Fruit fly (Drosophila melanogaster) S2 (cell line): ENCODE measurements around the gene Sld5.

ENCODE experiments used
- CG8478 ChIP-seq: fragments of >200 bp; optimal IDR thresholded peaks from 2 replicates; lab custom pipeline; 2018
- CTCF ChIP-seq, 2 experiments: fragments of >200 bp; optimal IDR thresholded peaks; 2 replicates each; lab custom pipeline; 2018

DNA sequence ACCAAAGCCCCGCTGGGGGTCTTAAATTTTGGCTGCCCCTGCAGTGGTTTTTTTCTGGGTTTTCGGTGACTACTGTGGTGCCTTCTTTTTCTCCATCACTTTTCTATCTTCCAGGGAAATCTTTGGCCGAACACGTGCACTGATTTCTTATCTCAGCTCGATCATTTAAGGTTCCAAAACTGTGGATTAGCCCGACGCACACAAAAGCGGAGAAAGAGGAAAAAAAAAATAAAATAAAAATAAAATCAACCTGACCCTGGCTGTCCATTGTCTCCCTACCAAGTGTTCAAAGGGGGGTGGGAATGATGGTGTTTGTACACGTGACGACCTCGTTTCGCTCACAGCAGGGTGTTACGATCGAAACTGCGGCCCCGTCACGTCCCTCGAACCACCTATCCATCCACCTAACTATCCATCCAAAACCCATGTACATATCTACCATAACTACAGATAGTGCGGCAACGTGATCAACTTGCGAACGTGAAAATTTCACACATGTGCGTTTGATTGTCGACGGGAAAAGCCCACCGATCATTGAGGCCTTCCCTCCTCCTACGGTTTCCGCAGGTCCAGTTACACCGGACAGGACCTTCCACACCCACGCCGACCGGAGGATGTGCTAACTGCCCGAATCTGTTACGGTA is 29.6 kb downstream of the Sld5 start:
- TF ChIP-seq CG8478 (no peak), CTCF (optimal IDR thresholded peaks at IDR 0.05; lab: Kevin White, UChicago) (no peak)
